Fruit fly (Drosophila melanogaster) whole organism, pupa: ENCODE data around the gene Rpp14b.

Experiments used
- CG10348 ChIP-seq: fragments of 200-800 bp; sonication (Bioruptor generic); IDR thresholded peaks from 2 replicates; pipeline ENCODE4 v1.3.6; 2022; ENCODE audit warnings: missing biosample characterization, missing genetic modification characterization
- CG13204 ChIP-seq: fragments of 200-800 bp; sonication (Bioruptor generic); optimal IDR thresholded peaks from 2 replicates; lab custom pipeline; 2018; ENCODE audit warnings: missing biosample characterization, mild to moderate bottlenecking, missing genetic modification characterization, moderate library complexity
- CG15710 ChIP-seq: fragments of 200-800 bp; sonication (Bioruptor generic); optimal IDR thresholded peaks from 2 replicates; lab custom pipeline; 2018; ENCODE audit warnings: missing biosample characterization, mild to moderate bottlenecking, missing genetic modification characterization, moderate library complexity
- CG17806 ChIP-seq: fragments of 200-800 bp; sonication (Bioruptor generic); optimal IDR thresholded peaks from 2 replicates; lab custom pipeline; 2018; ENCODE audit warnings: missing biosample characterization, mild to moderate bottlenecking, missing genetic modification characterization, moderate library complexity
- CG32121 ChIP-seq: fragments of 200-800 bp; sonication (Bioruptor generic); IDR thresholded peaks from 2 replicates; pipeline ENCODE4 v1.3.6; 2022; ENCODE audit warnings: missing biosample characterization, missing genetic modification characterization
- CG34367 ChIP-seq: fragments of 200-800 bp; sonication (Bioruptor generic); optimal IDR thresholded peaks from 2 replicates; lab custom pipeline; 2018; ENCODE audit warnings: missing biosample characterization, mild to moderate bottlenecking, missing genetic modification characterization
- CG4496 ChIP-seq: fragments of 200-800 bp; sonication (Bioruptor generic); IDR thresholded peaks from 3 replicates; pipeline ENCODE4 v1.3.6; 2022; ENCODE audit warnings: missing biosample characterization, missing genetic modification characterization
- CG8159 ChIP-seq: fragments of 200-800 bp; sonication (Bioruptor generic); optimal IDR thresholded peaks from 3 replicates; lab custom pipeline; 2018; ENCODE audit warnings: missing biosample characterization, mild to moderate bottlenecking, missing genetic modification characterization, moderate library complexity
- CG9948 ChIP-seq: fragments of 200-800 bp; sonication (Bioruptor generic); optimal IDR thresholded peaks from 2 replicates; lab custom pipeline; 2018; ENCODE audit warnings: missing biosample characterization, mild to moderate bottlenecking, missing genetic modification characterization, moderate library complexity
- EcR ChIP-seq: fragments of 200-800 bp; sonication (Bioruptor generic); optimal IDR thresholded peaks from 3 replicates; lab custom pipeline; 2019; ENCODE audit warnings: missing biosample characterization, missing genetic modification characterization, mild to moderate bottlenecking, moderate library complexity, missing genetic modification reagents
- Pif1B ChIP-seq: fragments of 200-800 bp; sonication (Bioruptor generic); optimal IDR thresholded peaks from 3 replicates; lab custom pipeline; 2016; ENCODE audit warnings: missing biosample characterization, missing genetic modification characterization
- Snoo ChIP-seq: fragments of 200-800 bp; sonication (Bioruptor generic); optimal IDR thresholded peaks from 3 replicates; lab custom pipeline; 2017; ENCODE audit warnings: missing biosample characterization, mild to moderate bottlenecking, missing genetic modification characterization, inconsistent platforms
- fd96Ca ChIP-seq: fragments of 200-800 bp; sonication (Bioruptor generic); IDR thresholded peaks from 3 replicates; pipeline ENCODE4 v1.3.6; 2022; ENCODE audit warnings: missing biosample characterization, missing genetic modification characterization

dm6 chr3R:30032281-30032680 is 23.5 kb upstream of the Rpp14b start:
- TF ChIP-seq CG32121 (GFP tag; lab: Robert Waterston, UW) (no peak), EcR (GFP tag; lab: Kevin White, UChicago) (no peak), CG10348 (GFP tag; lab: Robert Waterston, UW) (no peak), Snoo (tag; lab: Kevin White, UChicago) (no peak), CG13204 (GFP tag; lab: Kevin White, UChicago) (no peak), CG8159 (tag; lab: Kevin White, UChicago) (no peak), CG9948 (tag; lab: Kevin White, UChicago) (no peak), Pif1B (GFP tag; lab: Kevin White, UChicago) (no peak), CG4496 (GFP tag; lab: Robert Waterston, UW) (no peak), fd96Ca (GFP tag; lab: Robert Waterston, UW) (no peak), CG17806 (tag; lab: Kevin White, UChicago) (no peak), CG15710 (tag; lab: Kevin White, UChicago) (no peak), CG34367 (tag; lab: Kevin White, UChicago) (no peak)
